Worm (Caenorhabditis elegans) whole organism, late embryonic: ENCODE results near the gene btb-14.

Experiments
- K02D7.2 ChIP-seq: sonication (generic microtip); optimal IDR thresholded peaks from 2 replicates; lab custom pipeline; 2017; ENCODE audit warnings: mild to moderate bottlenecking, missing genetic modification characterization, missing compliant biosample characterization
- K09A11.1 ChIP-seq: sonication (generic microtip); optimal IDR thresholded peaks from 2 replicates; lab custom pipeline; 2017; ENCODE audit warnings: antibody characterized with exemption, mild to moderate bottlenecking, missing genetic modification characterization, missing compliant biosample characterization; ENCODE audit not compliant: insufficient read depth
- T23F11.4 ChIP-seq: fragments of 200-800 bp; sonication (Bioruptor generic); optimal IDR thresholded peaks from 2 replicates; lab custom pipeline; 2018; ENCODE audit warnings: mild to moderate bottlenecking, missing genetic modification characterization, missing compliant biosample characterization
- Y22D7AL.16 ChIP-seq: sonication (generic microtip); optimal IDR thresholded peaks from 2 replicates; lab custom pipeline; 2016; ENCODE audit warnings: missing genetic modification characterization, missing compliant biosample characterization
- ahr-1 ChIP-seq: sonication (generic microtip); optimal IDR thresholded peaks from 2 replicates; lab custom pipeline; 2016; ENCODE audit warnings: missing genetic modification characterization, missing compliant biosample characterization
- ceh-14 ChIP-seq: sonication (generic microtip); optimal IDR thresholded peaks from 2 replicates; lab custom pipeline; 2016; ENCODE audit warnings: missing genotype, missing genetic modification characterization, missing compliant biosample characterization
- ceh-18 ChIP-seq: sonication (generic microtip); optimal IDR thresholded peaks from 2 replicates; lab custom pipeline; 2016; ENCODE audit warnings: missing genetic modification characterization, missing compliant biosample characterization
- ceh-19 ChIP-seq: fragments of 200-800 bp; sonication (Bioruptor generic); optimal IDR thresholded peaks from 2 replicates; lab custom pipeline; 2018; ENCODE audit warnings: mild to moderate bottlenecking, missing genetic modification characterization, missing compliant biosample characterization
- ceh-2 ChIP-seq: sonication (generic microtip); optimal IDR thresholded peaks from 2 replicates; lab custom pipeline; 2016; ENCODE audit warnings: missing genotype, missing genetic modification characterization, missing compliant biosample characterization
- ceh-22 ChIP-seq: sonication (generic microtip); optimal IDR thresholded peaks from 2 replicates; lab custom pipeline; 2017; ENCODE audit warnings: missing biosample characterization, missing genetic modification characterization
- ceh-24 ChIP-seq: sonication (generic microtip); optimal IDR thresholded peaks from 2 replicates; lab custom pipeline; 2016; ENCODE audit warnings: mild to moderate bottlenecking, missing genetic modification characterization, missing compliant biosample characterization
- ceh-30 ChIP-seq: fragments of 150-350 bp; optimal IDR thresholded peaks from 2 replicates; lab custom pipeline; 2014; ENCODE audit warnings: missing biosample characterization, missing genetic modification characterization
- ceh-31 ChIP-seq: sonication (generic microtip); optimal IDR thresholded peaks from 2 replicates; lab custom pipeline; 2016; ENCODE audit warnings: missing genetic modification characterization, missing compliant biosample characterization
- ceh-45 ChIP-seq: fragments of 200-800 bp; sonication (Bioruptor generic); IDR thresholded peaks from 2 replicates; pipeline ENCODE4 v1.3.6; 2022; ENCODE audit warnings: missing genetic modification reagents, missing genetic modification characterization, missing compliant biosample characterization
- ceh-48 ChIP-seq: sonication (generic microtip); optimal IDR thresholded peaks from 2 replicates; lab custom pipeline; 2016; ENCODE audit warnings: missing genetic modification characterization, inconsistent platforms, missing compliant biosample characterization
- ceh-6 ChIP-seq: fragments of 200-800 bp; sonication (Bioruptor generic); optimal IDR thresholded peaks from 2 replicates; lab custom pipeline; 2018; ENCODE audit warnings: mild to moderate bottlenecking, missing genetic modification characterization, missing compliant biosample characterization
- elt-2 ChIP-seq: sonication (generic microtip); optimal IDR thresholded peaks from 2 replicates; lab custom pipeline; 2016; ENCODE audit warnings: missing genetic modification reagents, missing genetic modification characterization, missing compliant biosample characterization
- eyg-1 ChIP-seq: sonication (generic microtip); optimal IDR thresholded peaks from 2 replicates; lab custom pipeline; 2016; ENCODE audit warnings: missing genotype, missing genetic modification characterization, missing compliant biosample characterization
- fax-1 ChIP-seq: sonication (generic microtip); optimal IDR thresholded peaks from 2 replicates; lab custom pipeline; 2016; ENCODE audit warnings: missing genotype, missing genetic modification characterization, missing compliant biosample characterization
- fkh-6 ChIP-seq: sonication (generic microtip); optimal IDR thresholded peaks from 2 replicates; lab custom pipeline; 2016; ENCODE audit warnings: missing genetic modification characterization, missing compliant biosample characterization
- gmeb-2 ChIP-seq: sonication (generic microtip); optimal IDR thresholded peaks from 2 replicates; lab custom pipeline; 2016; ENCODE audit warnings: missing genetic modification characterization, inconsistent platforms, missing compliant biosample characterization
- hlh-13 ChIP-seq: fragments of 200-800 bp; sonication (Bioruptor generic); optimal IDR thresholded peaks from 2 replicates; lab custom pipeline; 2018; ENCODE audit warnings: mild to moderate bottlenecking, missing genetic modification characterization, missing compliant biosample characterization
- hlh-8 ChIP-seq: sonication (generic microtip); optimal IDR thresholded peaks from 2 replicates; lab custom pipeline; 2016; ENCODE audit warnings: missing genotype, missing genetic modification characterization, missing compliant biosample characterization
- mec-3 ChIP-seq: sonication (generic microtip); optimal IDR thresholded peaks from 2 replicates; lab custom pipeline; 2016; ENCODE audit warnings: borderline replicate concordance, missing genetic modification characterization, missing compliant biosample characterization
- nfya-1 ChIP-seq: sonication (generic microtip); optimal IDR thresholded peaks from 2 replicates; lab custom pipeline; 2017; ENCODE audit warnings: missing genetic modification characterization, mild to moderate bottlenecking, missing compliant biosample characterization, antibody characterized with exemption, moderate library complexity
- nhr-11 ChIP-seq: fragments of 150-350 bp; optimal IDR thresholded peaks from 2 replicates; lab custom pipeline; 2014; ENCODE audit warnings: missing biosample characterization, missing genetic modification characterization
- nhr-232 ChIP-seq: sonication (generic microtip); optimal IDR thresholded peaks from 2 replicates; lab custom pipeline; 2016; ENCODE audit warnings: missing genetic modification characterization, missing compliant biosample characterization
- npax-4 ChIP-seq: sonication (generic microtip); optimal IDR thresholded peaks from 2 replicates; lab custom pipeline; 2016; ENCODE audit warnings: missing genetic modification characterization, missing compliant biosample characterization
- odd-2 ChIP-seq: sonication (generic microtip); optimal IDR thresholded peaks from 2 replicates; lab custom pipeline; 2017; ENCODE audit warnings: antibody characterized with exemption, mild to moderate bottlenecking, missing genetic modification characterization, missing compliant biosample characterization
- pag-3 ChIP-seq: sonication (generic microtip); optimal IDR thresholded peaks from 2 replicates; lab custom pipeline; 2016; ENCODE audit warnings: missing compliant biosample characterization, missing genetic modification characterization, borderline replicate concordance
- pha-4 ChIP-seq: fragments of 150-350 bp; optimal IDR thresholded peaks from 2 replicates; lab custom pipeline; 2018; ENCODE audit warnings: missing biosample characterization, missing genetic modification reagents, missing genetic modification characterization
- pqm-1 ChIP-seq: sonication (generic microtip); optimal IDR thresholded peaks from 2 replicates; lab custom pipeline; 2016; ENCODE audit warnings: missing genetic modification characterization, missing compliant biosample characterization
- sdc-2 ChIP-seq: sonication (generic microtip); optimal IDR thresholded peaks from 2 replicates; lab custom pipeline; 2016; ENCODE audit warnings: missing genotype, missing genetic modification characterization, missing compliant biosample characterization
- sox-2 ChIP-seq: fragments of 200-800 bp; sonication (Bioruptor generic); IDR thresholded peaks from 2 replicates; pipeline ENCODE4 v1.3.6; 2022; ENCODE audit warnings: missing genetic modification reagents, missing genetic modification characterization, missing compliant biosample characterization
- sox-4 ChIP-seq: sonication (generic microtip); optimal IDR thresholded peaks from 2 replicates; lab custom pipeline; 2017; ENCODE audit warnings: mild to moderate bottlenecking, missing genetic modification characterization, inconsistent platforms, missing compliant biosample characterization
- tbx-7 ChIP-seq: sonication (generic microtip); optimal IDR thresholded peaks from 2 replicates; lab custom pipeline; 2016; ENCODE audit warnings: missing genotype, missing genetic modification characterization, missing compliant biosample characterization
- unc-42 ChIP-seq: sonication (generic microtip); optimal IDR thresholded peaks from 2 replicates; lab custom pipeline; 2016; ENCODE audit warnings: missing genotype, missing genetic modification characterization, missing compliant biosample characterization
- ztf-16 ChIP-seq: sonication (generic microtip); optimal IDR thresholded peaks from 2 replicates; lab custom pipeline; 2017; ENCODE audit warnings: missing genetic modification characterization, missing compliant biosample characterization

btb-14 gene

DNA sequence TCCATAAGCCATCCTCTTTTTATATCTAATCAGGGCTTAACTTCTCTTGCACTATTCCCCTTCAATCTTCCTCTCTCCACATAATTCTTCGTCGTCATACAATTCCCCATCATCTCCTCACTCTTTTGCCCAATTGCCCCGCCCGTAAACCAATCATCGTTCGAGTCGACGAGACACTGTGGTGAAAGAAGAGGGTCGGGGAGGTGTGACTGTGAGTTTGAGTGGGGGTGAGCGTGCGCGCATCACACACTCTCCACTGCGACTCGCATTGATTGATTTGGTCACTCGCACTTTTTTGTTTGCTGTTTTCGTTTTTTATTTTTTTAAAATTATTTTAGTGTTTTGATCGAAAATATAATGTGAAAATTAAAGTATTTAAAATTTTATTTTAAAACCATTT is 44.1 kb upstream of the btb-14 start (continued):
- TF ChIP-seq Y22D7AL.16 (tag; lab: Kevin White, UChicago) (no peak), odd-2 (tag; lab: Kevin White, UChicago) (no peak), fkh-6 (tag; lab: Kevin White, UChicago) (no peak), mec-3 (tag; lab: Kevin White, UChicago) (no peak), sox-2 (GFP tag; lab: Robert Waterston, UW) (no peak), ztf-16 (tag; lab: Kevin White, UChicago) (no peak), sdc-2 (tag; lab: Kevin White, UChicago) (no peak), elt-2 (tag; lab: Kevin White, UChicago) (peak; percentile 12), tbx-7 (tag; lab: Kevin White, UChicago) (no peak), eyg-1 (tag; lab: Kevin White, UChicago) (peak; percentile 1), ceh-19 (GFP tag; lab: Kevin White, UChicago) (no peak), npax-4 (tag; lab: Kevin White, UChicago) (no peak), ceh-22 (tag; lab: Kevin White, UChicago) (no peak)

DNA sequence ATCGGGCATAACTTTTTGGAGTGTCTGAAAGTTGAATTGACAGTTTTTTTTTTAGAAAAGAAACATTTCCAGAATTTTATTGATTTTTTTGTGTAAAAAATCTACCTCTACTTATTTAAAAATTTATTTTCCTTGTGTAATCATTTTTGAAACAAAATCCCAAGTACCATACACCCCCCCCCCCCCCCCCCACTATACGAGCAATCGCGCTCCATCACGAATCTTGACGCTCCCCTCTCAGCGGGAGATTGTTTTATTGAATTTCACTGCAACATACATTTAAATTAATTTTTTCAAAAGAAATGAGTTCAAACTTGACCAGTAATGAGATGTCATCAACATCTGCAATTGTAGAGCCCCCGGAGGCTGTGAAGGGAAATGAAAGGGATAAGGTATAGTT is 43.6 kb upstream of the btb-14 start, which contains the start of gene sop-2:
TSS of gene sop-2 (plus strand) at position 301 of the 400 bp plus-strand sequence.
- TF ChIP-seq npax-4 (tag; lab: Kevin White, UChicago) (no peak), pha-4 (tag; lab: Kevin White, UChicago) (no peak), nhr-11 (tag; lab: Kevin White, UChicago) (no peak), nfya-1 (tag; lab: Kevin White, UChicago) (no peak), ceh-31 (no peak), Y22D7AL.16 (tag; lab: Kevin White, UChicago) (no peak), ahr-1 (tag; lab: Kevin White, UChicago) (no peak), pqm-1 (tag; lab: Kevin White, UChicago) (no peak), T23F11.4 (GFP tag; lab: Kevin White, UChicago) (no peak), gmeb-2 (tag; lab: Kevin White, UChicago) (no peak)

DNA sequence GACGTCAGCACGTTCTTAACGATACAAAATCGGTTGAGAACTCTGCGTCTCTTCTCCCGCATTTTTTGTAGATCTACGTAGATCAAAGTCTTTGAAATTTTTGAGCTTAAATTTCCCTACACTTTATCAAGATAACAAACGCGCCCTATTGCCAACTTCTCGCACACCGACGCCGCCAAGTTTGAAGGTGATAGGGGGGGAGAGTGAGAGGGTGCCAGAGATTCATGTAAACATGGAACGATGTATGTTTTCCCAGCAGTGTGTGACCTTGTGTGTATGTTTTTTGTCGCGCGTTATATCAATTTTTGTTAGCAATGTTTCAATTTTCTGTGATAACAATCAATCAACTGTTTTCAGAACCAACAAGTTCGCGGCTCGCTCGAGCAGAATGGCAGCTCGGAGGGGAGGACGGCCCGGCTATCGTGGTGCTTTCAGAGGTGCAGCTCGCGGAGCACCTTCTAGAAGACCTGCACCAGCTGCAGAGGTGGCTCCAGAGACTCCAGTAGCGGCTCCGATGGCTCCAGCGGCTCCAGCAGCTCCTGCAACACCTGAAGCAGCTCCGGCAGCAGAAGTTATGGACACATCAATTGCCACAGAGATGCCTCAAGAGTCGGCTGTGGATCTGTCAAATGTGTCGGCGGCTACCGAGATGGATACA is 41.6 kb upstream of the btb-14 start:
- no peak for TF ChIP-seq ztf-16 (tag; lab: Kevin White, UChicago)
- TF ChIP-seq ceh-30 (tag; lab: Kevin White, UChicago), result no peak
- no peak for TF ChIP-seq elt-2 (tag; lab: Kevin White, UChicago)
- TF ChIP-seq K02D7.2 (tag; lab: Kevin White, UChicago), result no peak
- no peak for TF ChIP-seq ceh-6 (GFP tag; lab: Kevin White, UChicago)
- no peak for TF ChIP-seq ceh-24
- TF ChIP-seq nfya-1 (tag; lab: Kevin White, UChicago), result no peak
- no peak for TF ChIP-seq T23F11.4 (GFP tag; lab: Kevin White, UChicago)
- TF ChIP-seq ceh-45 (GFP tag; lab: Robert Waterston, UW), result no peak
- no peak for TF ChIP-seq ceh-18
- TF ChIP-seq gmeb-2 (tag; lab: Kevin White, UChicago), result no peak
- TF ChIP-seq fax-1 (tag; lab: Kevin White, UChicago), result no peak
- TF ChIP-seq pag-3 (tag; lab: Kevin White, UChicago), result no peak
- TF ChIP-seq ceh-2 (tag; lab: Kevin White, UChicago), result no peak
- TF ChIP-seq sox-4 (tag; lab: Kevin White, UChicago), result no peak
- TF ChIP-seq hlh-8, result no peak
- no peak for TF ChIP-seq ceh-31
- no peak for TF ChIP-seq ceh-14 (tag; lab: Kevin White, UChicago)
- TF ChIP-seq unc-42 (tag; lab: Kevin White, UChicago), result no peak
- TF ChIP-seq nhr-232 (tag; lab: Kevin White, UChicago), result no peak

DNA sequence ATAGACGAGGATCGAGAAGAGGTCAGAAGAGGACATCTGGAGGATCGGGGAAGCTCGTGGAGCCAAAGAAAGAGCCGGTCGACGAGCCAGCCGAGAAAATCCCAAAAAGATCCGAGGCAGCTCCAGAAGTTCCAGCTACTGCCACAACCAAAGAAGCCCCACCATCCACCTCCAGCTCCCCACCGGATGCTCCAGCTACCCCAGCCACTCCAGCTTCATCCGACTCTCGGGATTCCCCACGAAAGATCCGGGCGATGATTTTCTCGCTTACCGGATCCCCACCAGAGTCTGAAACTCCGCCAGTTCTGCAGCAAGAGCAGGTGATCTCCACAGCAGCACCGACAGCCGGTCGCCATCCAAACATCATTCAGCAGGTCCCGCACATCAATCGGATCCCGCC is 40.3 kb upstream of the btb-14 start:
- no peak for TF ChIP-seq nhr-11 (tag; lab: Kevin White, UChicago)
- no peak for TF ChIP-seq tbx-7 (tag; lab: Kevin White, UChicago)
- TF ChIP-seq ceh-2 (tag; lab: Kevin White, UChicago), result no peak
- no peak for TF ChIP-seq ceh-48 (tag; lab: Kevin White, UChicago)
- no peak for TF ChIP-seq pag-3 (tag; lab: Kevin White, UChicago)
- no peak for TF ChIP-seq hlh-13 (GFP tag; lab: Kevin White, UChicago)
- no peak for TF ChIP-seq K09A11.1 (tag; lab: Kevin White, UChicago)
- no peak for TF ChIP-seq fax-1 (tag; lab: Kevin White, UChicago)
